Fruit fly (Drosophila melanogaster) whole organism, embryonic: ENCODE data around the gene PK1-R.
A peak's percentile ranks its signal among the peaks of the same experiment; 100 is the strongest.

Experiments
- Bgb ChIP-seq: fragments of 200-800 bp; sonication (Bioruptor generic); IDR thresholded peaks from 2 replicates; pipeline ENCODE4 v1.3.6; 2022; ENCODE audit warnings: missing biosample characterization, missing genetic modification characterization; ENCODE audit not compliant: partially characterized antibody
- C15 ChIP-seq: fragments of 200-800 bp; sonication (Bioruptor generic); IDR thresholded peaks from 3 replicates; pipeline ENCODE4 v1.3.6; 2022; ENCODE audit warnings: missing biosample characterization, missing genetic modification characterization
- CG10209 ChIP-seq: fragments of 200-800 bp; sonication (Bioruptor generic); optimal IDR thresholded peaks from 3 replicates; lab custom pipeline; 2017; ENCODE audit warnings: missing biosample characterization, mild to moderate bottlenecking, missing genetic modification characterization, missing genetic modification reagents
- CG1024 ChIP-seq: fragments of 200-800 bp; sonication (Bioruptor generic); IDR thresholded peaks from 2 replicates; pipeline ENCODE4 v1.3.6; 2022; ENCODE audit warnings: missing biosample characterization, missing genetic modification characterization
- CG12659 ChIP-seq: fragments of 200-800 bp; sonication (Bioruptor generic); optimal IDR thresholded peaks from 3 replicates; lab custom pipeline; 2017; ENCODE audit warnings: mild to moderate bottlenecking, missing biosample characterization, missing genetic modification reagents, missing genetic modification characterization
- CG14014 ChIP-seq: fragments of 200-800 bp; sonication (Bioruptor generic); IDR thresholded peaks from 2 replicates; pipeline ENCODE4 v1.3.6; 2022; ENCODE audit warnings: missing biosample characterization, missing genetic modification characterization
- CG14441 ChIP-seq: fragments of 200-800 bp; sonication (Bioruptor generic); IDR thresholded peaks from 2 replicates; pipeline ENCODE4 v1.3.6; 2022; ENCODE audit warnings: missing biosample characterization, missing genetic modification characterization
- CG1647 ChIP-seq: fragments of 200-800 bp; sonication (Bioruptor generic); optimal IDR thresholded peaks from 3 replicates; lab custom pipeline; 2016; ENCODE audit warnings: missing biosample characterization, missing genetic modification characterization
- CG18476 ChIP-seq: fragments of 200-800 bp; sonication (Bioruptor generic); optimal IDR thresholded peaks from 2 replicates; lab custom pipeline; 2016; ENCODE audit warnings: missing biosample characterization, mild to moderate bottlenecking, missing genetic modification characterization
- CG18764 ChIP-seq: fragments of 200-800 bp; sonication (Bioruptor generic); optimal IDR thresholded peaks from 3 replicates; lab custom pipeline; 2016; ENCODE audit warnings: missing biosample characterization, missing genetic modification characterization
- CG4328 ChIP-seq: fragments of 200-800 bp; sonication (Bioruptor generic); optimal IDR thresholded peaks from 3 replicates; lab custom pipeline; 2017; ENCODE audit warnings: missing biosample characterization, missing genetic modification reagents, missing genetic modification characterization
- CG5245 ChIP-seq: fragments of 200-800 bp; sonication (Bioruptor generic); optimal IDR thresholded peaks from 3 replicates; lab custom pipeline; 2016; ENCODE audit warnings: missing biosample characterization, missing genetic modification characterization
- CG6654 ChIP-seq: fragments of 200-800 bp; sonication (Bioruptor generic); optimal IDR thresholded peaks from 2 replicates; lab custom pipeline; 2017; ENCODE audit warnings: missing biosample characterization, mild to moderate bottlenecking, missing genetic modification characterization
- CG6765 ChIP-seq: fragments of 200-800 bp; sonication (Bioruptor generic); optimal IDR thresholded peaks from 3 replicates; lab custom pipeline; 2017; ENCODE audit warnings: missing biosample characterization, mild to moderate bottlenecking, missing genetic modification characterization
- CG7372 ChIP-seq: fragments of 200-800 bp; sonication (Bioruptor generic); IDR thresholded peaks from 2 replicates; pipeline ENCODE4 v1.3.6; 2022; ENCODE audit warnings: missing biosample characterization, missing genetic modification characterization
- CG8388 ChIP-seq: fragments of 200-800 bp; sonication (Bioruptor generic); optimal IDR thresholded peaks from 2 replicates; lab custom pipeline; 2019; ENCODE audit warnings: missing biosample characterization, mild to moderate bottlenecking, missing genetic modification characterization, moderate library complexity
- CG9437 ChIP-seq: fragments of 200-800 bp; sonication (Bioruptor generic); optimal IDR thresholded peaks from 2 replicates; lab custom pipeline; 2018; ENCODE audit warnings: missing biosample characterization, mild to moderate bottlenecking, missing genetic modification characterization
- D19B ChIP-seq: fragments of 200-800 bp; sonication (Bioruptor generic); optimal IDR thresholded peaks from 2 replicates; lab custom pipeline; 2017; ENCODE audit warnings: missing biosample characterization, mild to moderate bottlenecking, missing genetic modification characterization
- Dll ChIP-seq: fragments of 200-800 bp; sonication (Bioruptor generic); IDR thresholded peaks from 4 replicates; pipeline ENCODE4 v1.3.6; 2022; ENCODE audit warnings: missing biosample characterization, missing genetic modification characterization; ENCODE audit not compliant: partially characterized antibody
- Ets65A ChIP-seq: fragments of 200-800 bp; sonication (Bioruptor generic); peaks from one replicate; lab custom pipeline; 2016; ENCODE audit warnings: missing biosample characterization, missing genetic modification characterization
- Ets97D ChIP-seq: fragments of 200-800 bp; sonication (Bioruptor generic); optimal IDR thresholded peaks from 3 replicates; lab custom pipeline; 2016; ENCODE audit warnings: missing biosample characterization, missing genetic modification characterization
- GATAe ChIP-seq: fragments of 200-800 bp; sonication (Bioruptor generic); conservative IDR thresholded peaks from 2 replicates; pipeline ENCODE4 v1.3.6; 2022; ENCODE audit warnings: missing biosample characterization, missing genetic modification characterization
- HLH4C ChIP-seq: fragments of 200-800 bp; sonication (Bioruptor generic); IDR thresholded peaks from 3 replicates; pipeline ENCODE4 v1.3.6; 2022; ENCODE audit warnings: missing biosample characterization, missing genetic modification characterization; ENCODE audit not compliant: partially characterized antibody
- Hmr ChIP-seq: fragments of 200-800 bp; sonication (Bioruptor generic); optimal IDR thresholded peaks from 3 replicates; lab custom pipeline; 2017; ENCODE audit warnings: mild to moderate bottlenecking, missing biosample characterization, missing genetic modification reagents, missing genetic modification characterization
- Nf-YC ChIP-seq: fragments of 200-800 bp; optimal IDR thresholded peaks from 3 replicates; lab custom pipeline; 2019; ENCODE audit warnings: missing biosample characterization, mild to moderate bottlenecking, missing genetic modification characterization, moderate library complexity
- Rfx ChIP-seq: fragments of 200-800 bp; sonication (Bioruptor generic); IDR thresholded peaks from 2 replicates; pipeline ENCODE4 v1.3.6; 2022; ENCODE audit warnings: missing biosample characterization, missing genetic modification characterization
- Six4 ChIP-seq: fragments of 200-800 bp; sonication (Bioruptor generic); optimal IDR thresholded peaks from 2 replicates; lab custom pipeline; 2016; ENCODE audit warnings: missing biosample characterization, missing genetic modification characterization
- Tbp ChIP-seq: fragments of >200 bp; optimal IDR thresholded peaks from 2 replicates; lab custom pipeline; 2018; ENCODE audit warnings: missing biosample characterization, missing genetic modification characterization
- Trl ChIP-seq, 3 experiments: fragments of >200 bp in 2 of 3; fragments of 200-800 bp in 1 of 3; sonication (Bioruptor generic) in 1 of 3; optimal IDR thresholded peaks; 2 replicates in 1 of 3; 3 replicates in 2 of 3; lab custom pipeline; 2016 to 2017; ENCODE audit warnings: missing biosample characterization in 1 of 3, missing genetic modification characterization in 1 of 3
- ab ChIP-seq: fragments of 200-800 bp; sonication (Bioruptor generic); optimal IDR thresholded peaks from 2 replicates; lab custom pipeline; 2016; ENCODE audit warnings: missing biosample characterization, missing genetic modification characterization
- amos ChIP-seq: fragments of 200-800 bp; sonication (Bioruptor generic); IDR thresholded peaks from 2 replicates; pipeline ENCODE4 v1.3.6; 2022; ENCODE audit warnings: missing biosample characterization, missing genetic modification characterization; ENCODE audit not compliant: partially characterized antibody
- ap ChIP-seq: fragments of 200-800 bp; sonication (Bioruptor generic); IDR thresholded peaks from 2 replicates; pipeline ENCODE4 v1.3.6; 2022; ENCODE audit warnings: missing biosample characterization, missing genetic modification characterization
- ara ChIP-seq: fragments of 200-800 bp; sonication (Bioruptor generic); IDR thresholded peaks from 2 replicates; pipeline ENCODE4 v1.3.6; 2022; ENCODE audit warnings: missing biosample characterization, missing genetic modification characterization
- chif ChIP-seq, 2 experiments: fragments of 200-800 bp; sonication (Bioruptor generic); optimal IDR thresholded peaks; 3 replicates each; lab custom pipeline; 2016; ENCODE audit warnings: missing biosample characterization in 2 of 2, missing genetic modification characterization in 2 of 2
- crc ChIP-seq: fragments of 200-800 bp; sonication (Bioruptor generic); optimal IDR thresholded peaks from 2 replicates; lab custom pipeline; 2016; ENCODE audit warnings: missing biosample characterization, missing genetic modification characterization
- fd64A ChIP-seq: fragments of 200-800 bp; sonication (Bioruptor generic); optimal IDR thresholded peaks from 3 replicates; lab custom pipeline; 2018; ENCODE audit warnings: missing biosample characterization, mild to moderate bottlenecking, missing genetic modification characterization
- fru ChIP-seq: fragments of >200 bp; optimal IDR thresholded peaks from 2 replicates; lab custom pipeline; 2017
- gfzf ChIP-seq: fragments of 200-800 bp; sonication (Bioruptor generic); optimal IDR thresholded peaks from 2 replicates; lab custom pipeline; 2016; ENCODE audit warnings: missing biosample characterization, mild to moderate bottlenecking, missing genetic modification characterization, moderate library complexity
- lab ChIP-seq: fragments of 200-800 bp; sonication (Bioruptor generic); optimal IDR thresholded peaks from 3 replicates; lab custom pipeline; 2017; ENCODE audit warnings: missing biosample characterization, missing genetic modification characterization, mild to moderate bottlenecking, moderate library complexity, missing genetic modification reagents
- mirr ChIP-seq: fragments of 200-800 bp; sonication (Bioruptor generic); optimal IDR thresholded peaks from 3 replicates; lab custom pipeline; 2018; ENCODE audit warnings: missing biosample characterization, mild to moderate bottlenecking, missing genetic modification characterization
- onecut ChIP-seq: fragments of 200-800 bp; sonication (Bioruptor generic); IDR thresholded peaks from 2 replicates; pipeline ENCODE4 v1.3.6; 2022; ENCODE audit warnings: missing biosample characterization, missing genetic modification characterization
- repo ChIP-seq: fragments of 200-800 bp; sonication (Bioruptor generic); optimal IDR thresholded peaks from 2 replicates; lab custom pipeline; 2016; ENCODE audit warnings: missing biosample characterization, missing genetic modification characterization
- rib ChIP-seq: fragments of 200-800 bp; sonication (Bioruptor generic); IDR thresholded peaks from 2 replicates; pipeline ENCODE4 v1.3.6; 2022; ENCODE audit warnings: missing biosample characterization, missing genetic modification characterization
- salm ChIP-seq: fragments of 200-800 bp; sonication (Bioruptor generic); optimal IDR thresholded peaks from 2 replicates; lab custom pipeline; 2018; ENCODE audit warnings: missing biosample characterization, mild to moderate bottlenecking, missing genetic modification characterization
- seq ChIP-seq: fragments of 200-800 bp; sonication (Bioruptor generic); IDR thresholded peaks from 2 replicates; pipeline ENCODE4 v1.3.6; 2022; ENCODE audit warnings: missing biosample characterization, missing genetic modification characterization
- shn ChIP-seq: fragments of 200-800 bp; sonication (Bioruptor generic); optimal IDR thresholded peaks from 3 replicates; lab custom pipeline; 2016; ENCODE audit warnings: missing biosample characterization, missing genetic modification characterization
- sna ChIP-seq: fragments of 200-800 bp; sonication (Bioruptor generic); IDR thresholded peaks from 2 replicates; pipeline ENCODE4 v1.3.6; 2022; ENCODE audit warnings: missing biosample characterization, missing genetic modification characterization; ENCODE audit not compliant: partially characterized antibody
- tgo ChIP-seq: fragments of 200-800 bp; sonication (Bioruptor generic); IDR thresholded peaks from 3 replicates; pipeline ENCODE4 v1.3.6; 2022; ENCODE audit warnings: missing biosample characterization, missing genetic modification characterization
- tup ChIP-seq: fragments of 200-800 bp; sonication (Bioruptor generic); optimal IDR thresholded peaks from 2 replicates; lab custom pipeline; 2016; ENCODE audit warnings: missing biosample characterization, mild to moderate bottlenecking, missing genetic modification characterization, moderate library complexity

The PK1-R gene

dm6 chr3R:14125479-14126121 is 22.7 kb upstream of the PK1-R start, which contains the start of the genes 140up and Polr2B (continued):
- TF ChIP-seq Nf-YC (tag; lab: Kevin White, UChicago) (peak; percentile 86), CG12659 (peak; percentile 95), shn (peak; percentile 74), amos (0 out of 2 replicates have a peak, but pooled peaks have one; percentile 4), salm (tag; lab: Kevin White, UChicago) (peak; percentile 78), Trl (optimal IDR thresholded peaks at IDR 0.05; lab: Kevin White, UChicago) (no peak), Trl (GFP tag; optimal IDR thresholded peaks at IDR 0.05; lab: Kevin White, UChicago) (peak; percentile 75), CG1647 (peak; percentile 50), Tbp (GFP tag; lab: Kevin White, UChicago) (no peak), D19B (GFP tag; lab: Kevin White, UChicago) (peak; percentile 79), C15 (GFP tag; lab: Robert Waterston, UW) (peak; percentile 61; the same call in 1 of the 3 replicates), Ets97D (GFP tag; lab: Kevin White, UChicago) (peak; percentile 58), Dll (GFP tag; lab: Robert Waterston, UW) (0 out of 4 replicates have a peak, but pooled peaks have one; percentile 27), lab (GFP tag; lab: Kevin White, UChicago) (peak; percentile 95), crc (GFP tag; lab: Kevin White, UChicago) (peak; percentile 53), CG14441 (peak; percentile 92), CG1024 (GFP tag; lab: Robert Waterston, UW) (peak; percentile 80; the same call in 1 of the 2 replicates), tup (peak; percentile 78), HLH4C (GFP tag; lab: Robert Waterston, UW) (no peak), CG18476 (peak; percentile 93), Rfx (peak; percentile 96), repo (GFP tag; lab: Kevin White, UChicago) (peak; percentile 11), chif (GFP tag; optimal IDR thresholded peaks at IDR 0.05; lab: Kevin White, UChicago) (peak; percentile 60 to 76), Six4 (GFP tag; lab: Kevin White, UChicago) (peak; percentile 89), CG6765 (GFP tag; lab: Kevin White, UChicago) (peak; percentile 83), mirr (GFP tag; lab: Kevin White, UChicago) (peak; percentile 47), CG10209 (peak; percentile 95), ara (peak; percentile 91), fd64A (GFP tag; lab: Kevin White, UChicago) (no peak), CG7372 (peak; percentile 93), ap (GFP tag; lab: Robert Waterston, UW) (peak; percentile 89), ab (GFP tag; lab: Kevin White, UChicago) (peak; percentile 62), CG5245 (peak; percentile 83), Ets65A (GFP tag; lab: Kevin White, UChicago) (peak; percentile 94), CG8388 (GFP tag; lab: Kevin White, UChicago) (peak; percentile 89), GATAe (GFP tag; lab: Robert Waterston, UW) (peak; percentile 83), gfzf (GFP tag; lab: Kevin White, UChicago) (no peak), onecut (GFP tag; lab: Robert Waterston, UW) (peak; percentile 75), CG9437 (peak; percentile 88), CG14014 (peak; percentile 88), CG4328 (GFP tag; lab: Kevin White, UChicago) (peak; percentile 92), Bgb (GFP tag; lab: Robert Waterston, UW) (no peak), fru (lab: Kevin White, UChicago) (no peak), tgo (GFP tag; lab: Robert Waterston, UW) (peak; percentile 95), CG18764 (peak; percentile 91), sna (GFP tag; lab: Robert Waterston, UW) (no peak), seq (peak; percentile 81), CG6654 (peak; percentile 50), Hmr (GFP tag; lab: Kevin White, UChicago) (peak; percentile 94), rib (GFP tag; lab: Robert Waterston, UW) (peak; percentile 92)
